Worm (Caenorhabditis elegans) whole organism, L2 larva: ENCODE measurements around the gene C53D6.7.

Experiments used
- C34F6.9 ChIP-seq: fragments of 150-350 bp; optimal IDR thresholded peaks from 2 replicates; lab custom pipeline; 2014; ENCODE audit warnings: missing biosample characterization, missing genetic modification characterization
- R02D3.7 ChIP-seq: fragments of 150-350 bp; optimal IDR thresholded peaks from 2 replicates; lab custom pipeline; 2014; ENCODE audit warnings: missing biosample characterization, missing genetic modification characterization
- Y55F3AM.14 ChIP-seq: fragments of 200-800 bp; sonication (Bioruptor generic); optimal IDR thresholded peaks from 2 replicates; lab custom pipeline; 2018; ENCODE audit warnings: mild to moderate bottlenecking, missing genetic modification characterization, missing compliant biosample characterization
- ZK546.5 ChIP-seq: sonication (generic microtip); optimal IDR thresholded peaks from 2 replicates; lab custom pipeline; 2017; ENCODE audit warnings: missing biosample characterization, missing genetic modification characterization
- alr-1 ChIP-seq: fragments of 150-350 bp; optimal IDR thresholded peaks from 2 replicates; lab custom pipeline; 2014; ENCODE audit warnings: missing biosample characterization, missing genetic modification characterization
- aly-2 ChIP-seq: fragments of 150-350 bp; optimal IDR thresholded peaks from 2 replicates; lab custom pipeline; 2014; ENCODE audit warnings: missing biosample characterization, missing genetic modification characterization
- ama-1 ChIP-seq: fragments of 150-350 bp; optimal IDR thresholded peaks from 2 replicates; lab custom pipeline; 2018; ENCODE audit warnings: inconsistent platforms
- ceh-16 ChIP-seq: fragments of 150-350 bp; optimal IDR thresholded peaks from 2 replicates; lab custom pipeline; 2014; ENCODE audit warnings: missing biosample characterization, missing genetic modification characterization
- crh-2 ChIP-seq: sonication (generic microtip); optimal IDR thresholded peaks from 2 replicates; lab custom pipeline; 2017; ENCODE audit warnings: missing biosample characterization, missing genetic modification characterization
- dmd-4 ChIP-seq: sonication (generic microtip); optimal IDR thresholded peaks from 2 replicates; lab custom pipeline; 2017; ENCODE audit warnings: missing biosample characterization, missing genetic modification characterization
- egl-27 ChIP-seq: sonication (generic microtip); optimal IDR thresholded peaks from 3 replicates; lab custom pipeline; 2017; ENCODE audit warnings: missing biosample characterization, missing genetic modification reagents, missing genetic modification characterization
- elt-1 ChIP-seq: fragments of 150-350 bp; optimal IDR thresholded peaks from 2 replicates; lab custom pipeline; 2014; ENCODE audit warnings: missing biosample characterization, missing genetic modification characterization
- elt-3 ChIP-seq: sonication (generic microtip); optimal IDR thresholded peaks from 2 replicates; lab custom pipeline; 2017; ENCODE audit warnings: missing biosample characterization, missing genetic modification characterization
- fos-1 ChIP-seq: fragments of 150-350 bp; optimal IDR thresholded peaks from 2 replicates; lab custom pipeline; 2014; ENCODE audit warnings: missing biosample characterization, missing genetic modification characterization
- gmeb-1 ChIP-seq: fragments of 150-350 bp; optimal IDR thresholded peaks from 2 replicates; lab custom pipeline; 2014; ENCODE audit warnings: missing biosample characterization, missing genetic modification characterization
- lin-13 ChIP-seq: fragments of 150-350 bp; optimal IDR thresholded peaks from 2 replicates; lab custom pipeline; 2014; ENCODE audit warnings: missing biosample characterization, missing genetic modification reagents, missing genetic modification characterization
- lin-39 ChIP-seq: fragments of 150-350 bp; optimal IDR thresholded peaks from 2 replicates; lab custom pipeline; 2014; ENCODE audit warnings: missing biosample characterization, missing genetic modification reagents, missing genetic modification characterization
- mab-5 ChIP-seq: fragments of 150-350 bp; optimal IDR thresholded peaks from 2 replicates; lab custom pipeline; 2014; ENCODE audit warnings: missing biosample characterization, missing genetic modification characterization
- mdl-1 ChIP-seq, 2 experiments: fragments of 150-350 bp in 1 of 2; sonication (generic microtip) in 1 of 2; optimal IDR thresholded peaks; 2 replicates each; lab custom pipeline; 2017; ENCODE audit warnings: missing biosample characterization in 2 of 2, missing genetic modification characterization in 2 of 2
- nhr-10 ChIP-seq: sonication (generic microtip); optimal IDR thresholded peaks from 2 replicates; lab custom pipeline; 2017; ENCODE audit warnings: missing biosample characterization, missing genetic modification characterization
- nhr-11 ChIP-seq: fragments of 150-350 bp; optimal IDR thresholded peaks from 2 replicates; lab custom pipeline; 2014; ENCODE audit warnings: missing biosample characterization, missing genetic modification characterization
- nhr-12 ChIP-seq: fragments of 150-350 bp; optimal IDR thresholded peaks from 2 replicates; lab custom pipeline; 2014; ENCODE audit warnings: missing biosample characterization, missing genetic modification characterization
- nhr-21 ChIP-seq: fragments of 150-350 bp; optimal IDR thresholded peaks from 2 replicates; lab custom pipeline; 2014; ENCODE audit warnings: missing biosample characterization, missing genetic modification characterization
- nhr-237 ChIP-seq: fragments of 150-350 bp; optimal IDR thresholded peaks from 2 replicates; lab custom pipeline; 2014; ENCODE audit warnings: missing biosample characterization, missing genetic modification characterization
- nhr-25 ChIP-seq: fragments of 150-350 bp; sonication (generic microtip); optimal IDR thresholded peaks from 3 replicates; lab custom pipeline; 2014; ENCODE audit warnings: missing biosample characterization, missing genetic modification characterization
- peb-1 ChIP-seq: fragments of 150-350 bp; optimal IDR thresholded peaks from 2 replicates; lab custom pipeline; 2014; ENCODE audit warnings: missing biosample characterization, missing genetic modification characterization
- sem-4 ChIP-seq: fragments of 150-350 bp; optimal IDR thresholded peaks from 2 replicates; lab custom pipeline; 2014; ENCODE audit warnings: missing biosample characterization, missing genetic modification reagents, missing genetic modification characterization
- skn-1 ChIP-seq: sonication (generic microtip); optimal IDR thresholded peaks from 2 replicates; lab custom pipeline; 2017; ENCODE audit warnings: missing biosample characterization, missing genetic modification characterization
- sma-3 ChIP-seq: sonication (generic microtip); optimal IDR thresholded peaks from 2 replicates; lab custom pipeline; 2016; ENCODE audit warnings: missing genetic modification reagents, missing genetic modification characterization, missing compliant biosample characterization
- sma-9 ChIP-seq, 2 experiments: fragments of 150-350 bp in 1 of 2; sonication (generic microtip) in 1 of 2; optimal IDR thresholded peaks; 2 replicates each; lab custom pipeline; 2014 to 2016; ENCODE audit warnings: missing genetic modification characterization in 2 of 2, mild to moderate bottlenecking in 1 of 2, missing biosample characterization in 1 of 2, missing compliant biosample characterization in 1 of 2, missing genetic modification reagents in 1 of 2, moderate library complexity in 1 of 2
- unc-39 ChIP-seq: fragments of 150-350 bp; optimal IDR thresholded peaks from 2 replicates; lab custom pipeline; 2014; ENCODE audit warnings: missing biosample characterization, missing genetic modification characterization
- unc-55 ChIP-seq: fragments of 150-350 bp; sonication (generic microtip); optimal IDR thresholded peaks from 3 replicates; lab custom pipeline; 2014; ENCODE audit warnings: missing biosample characterization, missing genetic modification reagents, missing genetic modification characterization
- ztf-1 ChIP-seq: fragments of 200-800 bp; sonication (Bioruptor generic); conservative IDR thresholded peaks from 2 replicates; pipeline ENCODE4 v1.3.6; 2022; ENCODE audit warnings: missing genetic modification characterization, missing compliant biosample characterization
- ztf-4 ChIP-seq: fragments of 150-350 bp; optimal IDR thresholded peaks from 2 replicates; lab custom pipeline; 2014; ENCODE audit warnings: missing biosample characterization, missing genetic modification characterization

Gene C53D6.7

DNA sequence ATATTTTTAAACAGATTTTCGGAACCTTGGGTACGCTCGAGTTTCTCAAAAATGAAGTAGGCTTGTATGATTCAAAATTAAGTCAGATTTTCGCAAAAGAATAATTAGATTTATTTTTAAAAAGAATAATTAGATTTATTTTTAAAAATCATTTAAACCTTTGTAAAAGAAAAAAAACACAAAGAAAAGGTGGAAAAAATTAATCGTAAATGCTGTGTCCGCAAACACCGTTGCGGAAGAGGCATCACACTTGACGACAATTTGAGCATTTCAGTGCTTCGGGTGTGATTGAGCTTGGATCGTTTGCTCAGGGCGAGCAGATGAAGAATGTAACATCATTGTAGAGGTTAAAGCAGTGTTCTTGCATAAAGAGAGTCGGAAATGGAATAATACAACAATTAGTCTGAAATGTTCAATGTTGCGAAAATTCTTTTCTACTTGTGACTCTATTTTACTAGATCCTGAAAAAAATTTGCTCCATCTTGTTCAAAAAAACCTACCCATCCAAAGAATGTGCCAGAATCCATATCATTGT lies 15.7 kb downstream of the C53D6.7 start:
- TF ChIP-seq gmeb-1 (tag; lab: Kevin White, UChicago) (no peak), ceh-16 (tag; lab: Kevin White, UChicago) (no peak), C34F6.9 (tag; lab: Kevin White, UChicago) (peak; percentile 34), elt-1 (tag; lab: Kevin White, UChicago) (no peak)

DNA sequence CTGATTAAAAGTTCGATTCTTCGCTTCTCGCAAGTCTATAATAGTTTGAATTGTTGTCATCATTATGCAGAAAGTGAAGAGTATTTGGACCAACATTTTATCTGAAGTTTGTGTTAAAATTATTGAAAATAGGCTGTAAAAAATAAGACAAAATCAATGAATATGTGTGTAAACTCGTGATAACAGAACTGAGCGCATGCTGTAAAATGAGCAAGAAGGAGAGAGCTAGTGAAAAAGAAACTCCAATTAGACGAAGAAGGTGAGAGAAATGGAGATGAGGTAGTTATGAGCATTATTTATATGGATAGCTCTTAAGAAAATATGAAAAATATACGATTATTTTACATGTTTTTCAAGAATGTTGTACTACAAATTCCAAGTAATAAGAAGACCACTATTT lies 16.1 kb downstream of the C53D6.7 start, which contains the start of gene C53D6.4:
Gene C53D6.4, minus strand, starts transcription at position 101 of the 400 bp plus-strand sequence.
- TF ChIP-seq nhr-10 (tag; lab: Kevin White, UChicago) (no peak), nhr-237 (tag; lab: Kevin White, UChicago) (no peak), dmd-4 (tag; lab: Kevin White, UChicago) (no peak), lin-13 (GFP tag; lab: Kevin White, UChicago) (no peak), nhr-25 (no peak), peb-1 (tag; lab: Kevin White, UChicago) (no peak), mab-5 (tag; lab: Kevin White, UChicago) (no peak), ztf-1 (GFP tag; lab: Robert Waterston, UW) (no peak), egl-27 (no peak), elt-3 (tag; lab: Kevin White, UChicago) (no peak), ZK546.5 (no peak), skn-1 (tag; lab: Kevin White, UChicago) (no peak), crh-2 (tag; lab: Kevin White, UChicago) (no peak), mdl-1 (tag; optimal IDR thresholded peaks at IDR 0.05; lab: Kevin White, UChicago) (no peak), Y55F3AM.14 (GFP tag; lab: Kevin White, UChicago) (no peak), nhr-11 (no peak)

DNA sequence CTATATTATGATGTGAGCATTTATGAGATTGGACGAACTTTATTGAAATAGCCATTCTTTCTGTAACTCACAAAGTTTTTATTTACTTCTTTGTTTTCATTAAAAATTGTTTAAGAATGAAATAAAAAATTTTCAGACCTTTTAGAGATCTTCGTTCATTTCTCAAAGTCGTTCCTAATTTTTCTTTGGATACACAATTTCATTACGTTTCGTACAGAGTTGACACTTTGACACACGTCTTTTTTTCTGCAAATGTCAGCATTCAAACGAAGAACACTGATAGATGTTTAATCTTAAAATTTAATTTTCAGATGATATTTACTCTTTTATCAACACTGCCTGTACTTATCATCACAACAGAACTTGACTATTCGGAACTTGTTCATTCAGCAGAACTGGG lies 20.5 kb downstream of the C53D6.7 start, which contains the start of gene acc-2:
Gene acc-2, plus strand, starts transcription at position 301 of the 400 bp plus-strand sequence.
- TF ChIP-seq sem-4 (tag; lab: Kevin White, UChicago), result no peak
- TF ChIP-seq crh-2 (tag; lab: Kevin White, UChicago), result no peak
- TF ChIP-seq aly-2 (tag; lab: Kevin White, UChicago), result no peak
- TF ChIP-seq nhr-11, result no peak
- no peak for TF ChIP-seq elt-1 (tag; lab: Kevin White, UChicago)
- TF ChIP-seq lin-13 (GFP tag; lab: Kevin White, UChicago), result no peak
- no peak for TF ChIP-seq ztf-4 (tag; lab: Kevin White, UChicago)
- no peak for TF ChIP-seq ama-1
- TF ChIP-seq nhr-12, result no peak
- TF ChIP-seq lin-39 (tag; lab: Kevin White, UChicago), result no peak
- TF ChIP-seq sma-9 (GFP tag; optimal IDR thresholded peaks at IDR 0.05; lab: Kevin White, UChicago), result no peak
- no peak for TF ChIP-seq sma-9 (tag; optimal IDR thresholded peaks at IDR 0.05; lab: Kevin White, UChicago)
- no peak for TF ChIP-seq Y55F3AM.14 (GFP tag; lab: Kevin White, UChicago)
- TF ChIP-seq egl-27, result no peak
- no peak for TF ChIP-seq unc-39 (tag; lab: Kevin White, UChicago)
- no peak for TF ChIP-seq ztf-1 (GFP tag; lab: Robert Waterston, UW)
- no peak for TF ChIP-seq fos-1 (tag; lab: Kevin White, UChicago)
- TF ChIP-seq peb-1 (tag; lab: Kevin White, UChicago), result no peak
- TF ChIP-seq elt-3 (tag; lab: Kevin White, UChicago), result no peak
- no peak for TF ChIP-seq skn-1 (tag; lab: Kevin White, UChicago)
- no peak for TF ChIP-seq R02D3.7 (tag; lab: Kevin White, UChicago)

DNA sequence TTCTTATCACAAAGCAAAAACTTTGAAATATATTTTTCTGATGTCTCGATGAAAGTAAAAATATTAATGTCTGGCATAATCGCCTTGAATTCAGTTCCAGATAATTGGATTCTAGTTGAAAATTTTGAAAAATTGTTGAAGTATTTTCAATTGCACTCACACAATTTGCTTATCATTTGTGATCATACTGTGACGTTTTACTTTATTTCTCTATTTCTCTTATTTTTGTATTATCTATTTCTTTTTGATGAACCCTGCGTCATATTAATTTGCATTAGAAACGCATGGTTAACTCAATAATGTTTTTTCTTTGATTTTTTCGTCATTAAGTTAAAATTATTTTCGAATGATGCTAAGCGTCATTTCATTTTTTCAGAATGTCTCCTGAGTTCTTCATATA lies 26.7 kb downstream of the C53D6.7 start, which contains the start of gene C53D6.11:
Gene C53D6.11, plus strand, starts transcription at position 328 of the 400 bp plus-strand sequence.
- TF ChIP-seq mdl-1 (tag; optimal IDR thresholded peaks at IDR 0.05; lab: Kevin White, UChicago), result no peak
- no peak for TF ChIP-seq C34F6.9 (tag; lab: Kevin White, UChicago)
- peak; percentile 71 for TF ChIP-seq fos-1 (tag; lab: Kevin White, UChicago)
- no peak for TF ChIP-seq dmd-4 (tag; lab: Kevin White, UChicago)
- no peak for TF ChIP-seq unc-55 (GFP tag; lab: Kevin White, UChicago)
- TF ChIP-seq alr-1, result no peak
- peak; percentile 59 for TF ChIP-seq crh-2 (tag; lab: Kevin White, UChicago)
- TF ChIP-seq sma-3 (GFP tag; lab: Kevin White, UChicago), result no peak
- TF ChIP-seq nhr-21, result no peak
